Worm (Caenorhabditis elegans) whole organism, L4/young adult: ENCODE data around the gene F47F2.3.

ENCODE experiments used
- W03F9.2 ChIP-seq: fragments of 150-350 bp; optimal IDR thresholded peaks from 2 replicates; lab custom pipeline; 2014; ENCODE audit warnings: missing biosample characterization, missing genetic modification characterization
- him-1 ChIP-seq: sonication (generic microtip); optimal IDR thresholded peaks from 2 replicates; lab custom pipeline; 2016; ENCODE audit warnings: missing genotype, missing genetic modification reagents, missing genetic modification characterization, missing compliant biosample characterization

ce11 chrX:3873445-3873844 is 22.0 kb downstream of the F47F2.3 start, which contains the start of gene lim-4:
- TF ChIP-seq him-1 = no peak
- TF ChIP-seq W03F9.2 (tag; lab: Kevin White, UChicago) = no peak
